Fruit fly (Drosophila melanogaster) whole organism, adult: ENCODE measurements around the gene CG1764.

ENCODE experiments used
- CG11617 ChIP-seq: fragments of 200-800 bp; sonication (Bioruptor generic); optimal IDR thresholded peaks from 2 replicates; lab custom pipeline; 2017; ENCODE audit warnings: mild to moderate bottlenecking, missing biosample characterization, missing genetic modification reagents, missing genetic modification characterization
- CG14711 ChIP-seq: fragments of 200-800 bp; sonication (Bioruptor generic); optimal IDR thresholded peaks from 2 replicates; lab custom pipeline; 2018; ENCODE audit warnings: missing biosample characterization, mild to moderate bottlenecking, missing genetic modification characterization, moderate library complexity
- CG5204 ChIP-seq: fragments of 200-800 bp; sonication (Bioruptor generic); optimal IDR thresholded peaks from 2 replicates; lab custom pipeline; 2016; ENCODE audit warnings: missing biosample characterization, missing genetic modification characterization
- Hr96 ChIP-seq: fragments of 200-800 bp; sonication (Bioruptor generic); optimal IDR thresholded peaks from 2 replicates; lab custom pipeline; 2016; ENCODE audit warnings: missing biosample characterization, missing genetic modification characterization
- bab1 ChIP-seq: fragments of 200-800 bp; sonication (Bioruptor generic); optimal IDR thresholded peaks from 3 replicates; lab custom pipeline; 2019; ENCODE audit warnings: missing biosample characterization, mild to moderate bottlenecking, missing genetic modification characterization, moderate library complexity
- kay ChIP-seq: fragments of 200-800 bp; sonication (Bioruptor generic); peaks from one replicate; lab custom pipeline; 2016; ENCODE audit warnings: missing biosample characterization, missing genetic modification characterization, borderline replicate concordance

DNA sequence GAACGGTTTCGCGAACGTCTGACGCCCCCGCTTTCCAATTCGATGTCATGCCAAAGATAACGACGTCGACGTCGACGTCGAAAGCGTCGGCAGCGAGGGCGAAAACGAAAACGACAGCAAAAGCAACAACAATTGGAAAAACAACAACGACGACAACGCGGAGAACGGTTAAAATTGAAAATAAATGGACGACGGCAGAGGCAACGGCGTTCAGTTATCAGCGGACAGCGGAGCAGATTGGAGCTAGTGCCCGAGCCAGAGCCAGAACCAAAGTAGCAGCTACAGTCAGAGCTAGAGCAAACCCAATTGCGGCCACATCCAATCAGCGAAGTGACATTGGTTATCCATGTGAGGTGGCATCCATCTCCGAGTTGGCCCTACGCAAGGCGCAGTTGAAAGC is 3.1 kb upstream of the CG1764 start:
- TF ChIP-seq CG14711 (tag; lab: Kevin White, UChicago) = no peak
- no peak for TF ChIP-seq Hr96
- TF ChIP-seq CG5204 (GFP tag; lab: Kevin White, UChicago) = no peak
- TF ChIP-seq CG11617 = no peak
- TF ChIP-seq kay (GFP tag; lab: Kevin White, UChicago) = no peak
- peak; percentile 28 for TF ChIP-seq bab1 (GFP tag; lab: Kevin White, UChicago)
